Fruit fly (Drosophila melanogaster) whole organism, embryonic: ENCODE results near the gene sbr.

Experiments
- CG10274 ChIP-seq: fragments of 200-800 bp; sonication (Bioruptor generic); optimal IDR thresholded peaks from 3 replicates; lab custom pipeline; 2017; ENCODE audit warnings: missing biosample characterization, mild to moderate bottlenecking, missing genetic modification characterization
- CG13424 ChIP-seq: fragments of 200-800 bp; sonication (Bioruptor generic); optimal IDR thresholded peaks from 2 replicates; lab custom pipeline; 2019; ENCODE audit warnings: missing biosample characterization, mild to moderate bottlenecking, missing genetic modification characterization, moderate library complexity
- ssp ChIP-seq: fragments of 200-800 bp; sonication (Bioruptor generic); IDR thresholded peaks from 2 replicates; pipeline ENCODE4 v1.3.6; 2022; ENCODE audit warnings: missing biosample characterization, missing genetic modification characterization

- TF ChIP-seq ssp (GFP tag; lab: Robert Waterston, UW) (peak; percentile 49; the same call in 1 of the 2 replicates), CG13424 (tag; lab: Kevin White, UChicago) (peak; percentile 42), CG10274 (GFP tag; lab: Kevin White, UChicago) (no peak)
These were observed 14.5 kb downstream of the sbr start for dm6 chrX:10832369-10832768.
